Worm (Caenorhabditis elegans): ENCODE measurements around the gene die-1.

ce11 chrII:10028195-10028594, 39.5 kb downstream of the die-1 start, which contains the start of gene F52H3.6:
- TF ChIP-seq ama-1 (optimal IDR thresholded peaks at IDR 0.05) (no peak), tbx-11 (GFP tag; IDR thresholded peaks at IDR 0.05) (no peak), aly-1 (tag; optimal IDR thresholded peaks at IDR 0.05) (no peak), F13C5.2 (tag; optimal IDR thresholded peaks at IDR 0.05) (no peak), ets-7 (tag; optimal IDR thresholded peaks at IDR 0.05) (no peak), hnd-1 (tag; optimal IDR thresholded peaks at IDR 0.05) (no peak), sea-1 (GFP tag; conservative IDR thresholded peaks at IDR 0.05) (no peak)

Measured in whole organism, early embryonic.